Fruit fly (Drosophila melanogaster) whole organism, embryonic: ENCODE data around the gene CG31650.

Experiments
- ATbp ChIP-seq: fragments of 200-800 bp; sonication (Bioruptor generic); optimal IDR thresholded peaks from 2 replicates; lab custom pipeline; 2017; ENCODE audit warnings: missing biosample characterization, mild to moderate bottlenecking, missing genetic modification characterization, missing genetic modification reagents
- Atf3 ChIP-seq: fragments of 200-800 bp; sonication (Bioruptor generic); optimal IDR thresholded peaks from 3 replicates; lab custom pipeline; 2016; ENCODE audit warnings: missing biosample characterization, missing genetic modification characterization
- B-H1 ChIP-seq: fragments of 200-800 bp; sonication (Bioruptor generic); IDR thresholded peaks from 3 replicates; pipeline ENCODE4 v1.3.6; 2022; ENCODE audit warnings: missing biosample characterization, missing genetic modification characterization
- Bdp1 ChIP-seq: fragments of 200-800 bp; sonication (Bioruptor generic); optimal IDR thresholded peaks from 3 replicates; lab custom pipeline; 2016; ENCODE audit warnings: missing biosample characterization, missing genetic modification characterization
- CG10979 ChIP-seq: fragments of 200-800 bp; sonication (Bioruptor generic); optimal IDR thresholded peaks from 2 replicates; lab custom pipeline; 2018; ENCODE audit warnings: missing biosample characterization, mild to moderate bottlenecking, missing genetic modification characterization, moderate library complexity
- CG11093 ChIP-seq: fragments of 200-800 bp; sonication (Bioruptor generic); IDR thresholded peaks from 3 replicates; pipeline ENCODE4 v1.3.6; 2022; ENCODE audit warnings: missing biosample characterization, missing genetic modification characterization
- CG11696 ChIP-seq: fragments of 200-800 bp; sonication (Bioruptor generic); IDR thresholded peaks from 2 replicates; pipeline ENCODE4 v1.3.6; 2022; ENCODE audit warnings: missing biosample characterization, missing genetic modification characterization
- CG12104 ChIP-seq: fragments of 200-800 bp; sonication (Bioruptor generic); optimal IDR thresholded peaks from 3 replicates; lab custom pipeline; 2016; ENCODE audit warnings: missing biosample characterization, missing genetic modification characterization
- CG15073 ChIP-seq: fragments of 200-800 bp; sonication (Bioruptor generic); optimal IDR thresholded peaks from 2 replicates; lab custom pipeline; 2016; ENCODE audit warnings: missing biosample characterization, missing genetic modification characterization
- CG1602 ChIP-seq: fragments of 200-800 bp; sonication (Bioruptor generic); optimal IDR thresholded peaks from 3 replicates; lab custom pipeline; 2016; ENCODE audit warnings: missing biosample characterization, missing genetic modification characterization
- CG17186 ChIP-seq: fragments of 200-800 bp; sonication (Bioruptor generic); optimal IDR thresholded peaks from 3 replicates; lab custom pipeline; 2017; ENCODE audit warnings: missing biosample characterization, missing genetic modification reagents, missing genetic modification characterization
- CG17328 ChIP-seq: fragments of 200-800 bp; sonication (Bioruptor generic); IDR thresholded peaks from 2 replicates; pipeline ENCODE4 v1.3.6; 2022; ENCODE audit warnings: missing biosample characterization, missing genetic modification characterization
- CG18619 ChIP-seq: fragments of 200-800 bp; sonication (Bioruptor generic); optimal IDR thresholded peaks from 3 replicates; lab custom pipeline; 2017; ENCODE audit warnings: missing biosample characterization, mild to moderate bottlenecking, missing genetic modification characterization
- CG2116 ChIP-seq: fragments of 200-800 bp; sonication (Bioruptor generic); optimal IDR thresholded peaks from 3 replicates; lab custom pipeline; 2018; ENCODE audit warnings: missing biosample characterization, mild to moderate bottlenecking, missing genetic modification characterization
- CG34422 ChIP-seq: fragments of 200-800 bp; sonication (Bioruptor generic); IDR thresholded peaks from 3 replicates; pipeline ENCODE4 v1.3.6; 2022; ENCODE audit warnings: missing biosample characterization, missing genetic modification characterization
- CG4360 ChIP-seq: fragments of 200-800 bp; sonication (Bioruptor generic); IDR thresholded peaks from 2 replicates; pipeline ENCODE4 v1.3.6; 2022; ENCODE audit warnings: missing biosample characterization, missing genetic modification characterization
- CG6654 ChIP-seq: fragments of 200-800 bp; sonication (Bioruptor generic); optimal IDR thresholded peaks from 2 replicates; lab custom pipeline; 2017; ENCODE audit warnings: missing biosample characterization, mild to moderate bottlenecking, missing genetic modification characterization
- CG6683 ChIP-seq: fragments of 200-800 bp; sonication (Bioruptor generic); optimal IDR thresholded peaks from 2 replicates; lab custom pipeline; 2017; ENCODE audit warnings: missing biosample characterization, mild to moderate bottlenecking, missing genetic modification characterization, missing genetic modification reagents
- CG7556 ChIP-seq: fragments of 200-800 bp; sonication (Bioruptor generic); optimal IDR thresholded peaks from 2 replicates; lab custom pipeline; 2017; ENCODE audit warnings: missing biosample characterization, mild to moderate bottlenecking, missing genetic modification characterization
- CG7987 ChIP-seq: fragments of 200-800 bp; sonication (Bioruptor generic); optimal IDR thresholded peaks from 2 replicates; lab custom pipeline; 2018; ENCODE audit warnings: missing biosample characterization, mild to moderate bottlenecking, missing genetic modification characterization, moderate library complexity
- CG8089 ChIP-seq: fragments of 200-800 bp; sonication (Bioruptor generic); optimal IDR thresholded peaks from 3 replicates; lab custom pipeline; 2016; ENCODE audit warnings: missing biosample characterization, missing genetic modification characterization
- CG8290 ChIP-seq, 3 experiments: fragments of 200-800 bp; sonication (Bioruptor generic); optimal IDR thresholded peaks; 2 replicates each; lab custom pipeline; 2016 to 2019; ENCODE audit warnings: missing biosample characterization in 3 of 3, missing genetic modification characterization in 3 of 3, mild to moderate bottlenecking in 2 of 3, moderate library complexity in 1 of 3
- CG8478 ChIP-seq: fragments of >200 bp; optimal IDR thresholded peaks from 2 replicates; lab custom pipeline; 2018
- CG9215 ChIP-seq: fragments of 200-800 bp; sonication (Bioruptor generic); IDR thresholded peaks from 2 replicates; pipeline ENCODE4 v1.3.6; 2022; ENCODE audit warnings: missing biosample characterization, missing genetic modification characterization
- CTCF ChIP-seq: fragments of 200-800 bp; sonication (Bioruptor generic); optimal IDR thresholded peaks from 2 replicates; lab custom pipeline; 2017; ENCODE audit warnings: missing biosample characterization, mild to moderate bottlenecking, missing genetic modification characterization, moderate library complexity
- D ChIP-seq, 2 experiments: fragments of 200-800 bp in 1 of 2; fragments of >200 bp in 1 of 2; sonication (Bioruptor generic) in 1 of 2; optimal IDR thresholded peaks; 2 replicates in 1 of 2; 3 replicates in 1 of 2; lab custom pipeline; 2017; ENCODE audit warnings: mild to moderate bottlenecking in 1 of 2, missing biosample characterization in 1 of 2, missing genetic modification characterization in 1 of 2, missing genetic modification reagents in 1 of 2
- D19A ChIP-seq: fragments of 200-800 bp; optimal IDR thresholded peaks from 3 replicates; lab custom pipeline; 2019; ENCODE audit warnings: missing biosample characterization, mild to moderate bottlenecking, missing genetic modification characterization, moderate library complexity
- Dfd ChIP-seq, 2 experiments: fragments of >200 bp; optimal IDR thresholded peaks; 2 replicates each; lab custom pipeline; 2017; ENCODE audit warnings: missing biosample characterization in 2 of 2, missing genetic modification characterization in 2 of 2
- Eip74EF ChIP-seq, 2 experiments: fragments of 200-800 bp in 1 of 2; fragments of >200 bp in 1 of 2; sonication (Bioruptor generic) in 1 of 2; optimal IDR thresholded peaks; 2 replicates each; lab custom pipeline; 2017 to 2019; ENCODE audit warnings: missing biosample characterization in 2 of 2, missing genetic modification characterization in 2 of 2, mild to moderate bottlenecking in 1 of 2, moderate library complexity in 1 of 2
- Ets65A ChIP-seq: fragments of 200-800 bp; sonication (Bioruptor generic); peaks from one replicate; lab custom pipeline; 2016; ENCODE audit warnings: missing biosample characterization, missing genetic modification characterization
- HLHmδ ChIP-seq: fragments of 200-800 bp; sonication (Bioruptor generic); optimal IDR thresholded peaks from 2 replicates; lab custom pipeline; 2018; ENCODE audit warnings: missing biosample characterization, mild to moderate bottlenecking, missing genetic modification characterization, moderate library complexity
- Mrtf ChIP-seq: fragments of 200-800 bp; sonication (Bioruptor generic); IDR thresholded peaks from 3 replicates; pipeline ENCODE4 v1.3.6; 2022; ENCODE audit warnings: missing biosample characterization, missing genetic modification characterization
- NC2β ChIP-seq: fragments of 200-800 bp; sonication (Bioruptor generic); optimal IDR thresholded peaks from 2 replicates; lab custom pipeline; 2016; ENCODE audit warnings: missing biosample characterization, missing genetic modification characterization
- ab ChIP-seq: fragments of 200-800 bp; sonication (Bioruptor generic); optimal IDR thresholded peaks from 2 replicates; lab custom pipeline; 2016; ENCODE audit warnings: missing biosample characterization, missing genetic modification characterization
- abd-A ChIP-seq: fragments of 200-800 bp; sonication (Bioruptor generic); optimal IDR thresholded peaks from 3 replicates; lab custom pipeline; 2019; ENCODE audit warnings: missing biosample characterization, mild to moderate bottlenecking, missing genetic modification characterization, moderate library complexity
- amos ChIP-seq: fragments of 200-800 bp; sonication (Bioruptor generic); IDR thresholded peaks from 2 replicates; pipeline ENCODE4 v1.3.6; 2022; ENCODE audit warnings: missing biosample characterization, missing genetic modification characterization; ENCODE audit not compliant: partially characterized antibody
- bcd ChIP-seq: fragments of 200-800 bp; sonication (Bioruptor generic); optimal IDR thresholded peaks from 2 replicates; lab custom pipeline; 2017; ENCODE audit warnings: missing biosample characterization, mild to moderate bottlenecking, missing genetic modification characterization
- chinmo ChIP-seq: fragments of 200-800 bp; sonication (Bioruptor generic); IDR thresholded peaks from 4 replicates; pipeline ENCODE4 v1.3.6; 2022; ENCODE audit warnings: missing biosample characterization, missing genetic modification characterization; ENCODE audit not compliant: partially characterized antibody
- dysf ChIP-seq: fragments of 200-800 bp; sonication (Bioruptor generic); IDR thresholded peaks from 3 replicates; pipeline ENCODE4 v1.3.6; 2022; ENCODE audit warnings: missing biosample characterization, missing genetic modification characterization
- kni ChIP-seq: fragments of 200-800 bp; sonication (Bioruptor generic); optimal IDR thresholded peaks from 3 replicates; lab custom pipeline; 2017; ENCODE audit warnings: mild to moderate bottlenecking, missing biosample characterization, missing genetic modification reagents, missing genetic modification characterization
- nerfin-2 ChIP-seq: fragments of 200-800 bp; sonication (Bioruptor generic); IDR thresholded peaks from 2 replicates; pipeline ENCODE4 v1.3.6; 2022; ENCODE audit warnings: missing biosample characterization, missing genetic modification characterization; ENCODE audit not compliant: partially characterized antibody
- onecut ChIP-seq: fragments of 200-800 bp; sonication (Bioruptor generic); IDR thresholded peaks from 2 replicates; pipeline ENCODE4 v1.3.6; 2022; ENCODE audit warnings: missing biosample characterization, missing genetic modification characterization
- row ChIP-seq: fragments of 200-800 bp; sonication (Bioruptor generic); IDR thresholded peaks from 3 replicates; pipeline ENCODE4 v1.3.6; 2022; ENCODE audit warnings: missing biosample characterization, missing genetic modification characterization
- sens ChIP-seq: fragments of 200-800 bp; sonication (Bioruptor generic); peaks from one replicate; lab custom pipeline; 2016; ENCODE audit warnings: missing biosample characterization, missing genetic modification characterization
- sens-2 ChIP-seq: fragments of 200-800 bp; sonication (Bioruptor generic); IDR thresholded peaks from 2 replicates; pipeline ENCODE4 v1.3.6; 2022; ENCODE audit warnings: missing biosample characterization, missing genetic modification characterization
- tll ChIP-seq, 2 experiments: fragments of 200-800 bp in 1 of 2; fragments of >200 bp in 1 of 2; sonication (Bioruptor generic) in 1 of 2; optimal IDR thresholded peaks; 2 replicates each; lab custom pipeline; 2017 to 2019; ENCODE audit warnings: missing biosample characterization in 2 of 2, missing genetic modification characterization in 2 of 2, mild to moderate bottlenecking in 1 of 2, moderate library complexity in 1 of 2
- vvl ChIP-seq: fragments of 200-800 bp; sonication (Bioruptor generic); IDR thresholded peaks from 2 replicates; pipeline ENCODE4 v1.3.6; 2022; ENCODE audit warnings: missing biosample characterization, missing genetic modification characterization

The CG31650 gene

dm6 chr2L:5004677-5005463 is 39.6 kb downstream of the CG31650 start (continued):
- TF ChIP-seq CG12104 (GFP tag; lab: Kevin White, UChicago), result peak; percentile 89
- peak; percentile 94 for TF ChIP-seq bcd (GFP tag; lab: Kevin White, UChicago)
- TF ChIP-seq CG10979 (tag; lab: Kevin White, UChicago), result peak; percentile 91
- peak; percentile 96 for TF ChIP-seq CG7556 (GFP tag; lab: Kevin White, UChicago)
- peak; percentile 86 for TF ChIP-seq onecut
- TF ChIP-seq Atf3 (GFP tag; lab: Kevin White, UChicago), result peak; percentile 85
- peak; percentile 89 for TF ChIP-seq CG1602 (GFP tag; lab: Kevin White, UChicago)
- peak; percentile 93 for TF ChIP-seq CG6683 (GFP tag; lab: Kevin White, UChicago)
- TF ChIP-seq CG4360 (GFP tag; lab: Robert Waterston, UW), result peak; percentile 63
- TF ChIP-seq CG8089, result peak; percentile 87
- TF ChIP-seq CG18619 (GFP tag; lab: Kevin White, UChicago), result peak; percentile 91
- peak; percentile 74 for TF ChIP-seq CG15073
- peak; percentile 77 for TF ChIP-seq abd-A (tag; lab: Kevin White, UChicago)
- peak; percentile 98 for TF ChIP-seq vvl (GFP tag; lab: Robert Waterston, UW)
- TF ChIP-seq CG11696 (GFP tag; lab: Robert Waterston, UW), result peak; percentile 85
- TF ChIP-seq B-H1, result peak; percentile 90
- peak; percentile 47 for TF ChIP-seq kni (GFP tag; lab: Kevin White, UChicago)
- TF ChIP-seq sens-2, result peak; percentile 91
- no peak for TF ChIP-seq nerfin-2 (GFP tag; lab: Robert Waterston, UW)

- TF ChIP-seq CG9215 (GFP tag; lab: Robert Waterston, UW), result no peak
- TF ChIP-seq ATbp (GFP tag; lab: Kevin White, UChicago), result no peak
- TF ChIP-seq D19A (tag; lab: Kevin White, UChicago), result no peak
- TF ChIP-seq CG17328 (GFP tag; lab: Robert Waterston, UW), result no peak
- no peak for TF ChIP-seq CG11093 (GFP tag; lab: Robert Waterston, UW)
- 0 out of 4 replicates have a peak, but pooled peaks have one; percentile 21 for TF ChIP-seq chinmo (GFP tag; lab: Robert Waterston, UW)
- TF ChIP-seq HLHmδ, result no peak
- no peak for TF ChIP-seq dysf (GFP tag; lab: Robert Waterston, UW)
- TF ChIP-seq CG7987 (GFP tag; lab: Kevin White, UChicago), result no peak
- no peak for TF ChIP-seq D (optimal IDR thresholded peaks at IDR 0.05; lab: Kevin White, UChicago)
- no peak for TF ChIP-seq D (GFP tag; optimal IDR thresholded peaks at IDR 0.05; lab: Kevin White, UChicago)
- TF ChIP-seq tll (GFP tag; optimal IDR thresholded peaks at IDR 0.05; lab: Kevin White, UChicago), result peak in 1 of 2 experiments; percentile 46
- TF ChIP-seq row, result no peak
- TF ChIP-seq CG6654 (GFP tag; lab: Kevin White, UChicago), result peak; percentile 97
- no peak for TF ChIP-seq CG2116 (GFP tag; lab: Kevin White, UChicago)
- TF ChIP-seq Dfd (GFP tag; optimal IDR thresholded peaks at IDR 0.05; lab: Kevin White, UChicago), result peak in 1 of 2 experiments; percentile 97
- TF ChIP-seq CTCF (GFP tag; lab: Kevin White, UChicago), result no peak
- no peak for TF ChIP-seq ab (GFP tag; lab: Kevin White, UChicago)
- TF ChIP-seq Ets65A (GFP tag; lab: Kevin White, UChicago), result no peak
- no peak for TF ChIP-seq CG8290 (GFP tag; optimal IDR thresholded peaks at IDR 0.05; lab: Kevin White, UChicago)
- TF ChIP-seq CG8290 (tag; optimal IDR thresholded peaks at IDR 0.05; lab: Kevin White, UChicago), result no peak
- TF ChIP-seq Eip74EF (GFP tag; optimal IDR thresholded peaks at IDR 0.05; lab: Kevin White, UChicago), result peak in 1 of 2 experiments; percentile 68
- no peak for TF ChIP-seq Mrtf
- TF ChIP-seq CG8478 (lab: Kevin White, UChicago), result peak; percentile 78
- TF ChIP-seq CG34422 (GFP tag; lab: Robert Waterston, UW), result 0 out of 3 replicates have a peak, but pooled peaks have one; percentile 24
- TF ChIP-seq CG17186 (GFP tag; lab: Kevin White, UChicago), result no peak
- TF ChIP-seq sens (GFP tag; lab: Kevin White, UChicago), result peak; percentile 42
- no peak for TF ChIP-seq Bdp1 (GFP tag; lab: Kevin White, UChicago)
- no peak for TF ChIP-seq amos (GFP tag; lab: Robert Waterston, UW)
- TF ChIP-seq NC2β (GFP tag; lab: Kevin White, UChicago), result no peak
Observed at dm6 chr2L:5003670-5004453, 40.6 kb downstream of the CG31650 start.
